Worm (Caenorhabditis elegans) whole organism, L4/young adult: ENCODE measurements around the gene C06B3.1.

Source experiments
- W03F9.2 ChIP-seq: fragments of 150-350 bp; optimal IDR thresholded peaks from 2 replicates; lab custom pipeline; 2014; ENCODE audit warnings: missing biosample characterization, missing genetic modification characterization
- dao-5 ChIP-seq: sonication (generic microtip); optimal IDR thresholded peaks from 2 replicates; lab custom pipeline; 2016; ENCODE audit warnings: missing genotype, missing genetic modification characterization, moderate library complexity, missing compliant biosample characterization
- him-1 ChIP-seq: sonication (generic microtip); optimal IDR thresholded peaks from 2 replicates; lab custom pipeline; 2016; ENCODE audit warnings: missing genotype, missing genetic modification reagents, missing genetic modification characterization, missing compliant biosample characterization

The C06B3.1 gene

DNA sequence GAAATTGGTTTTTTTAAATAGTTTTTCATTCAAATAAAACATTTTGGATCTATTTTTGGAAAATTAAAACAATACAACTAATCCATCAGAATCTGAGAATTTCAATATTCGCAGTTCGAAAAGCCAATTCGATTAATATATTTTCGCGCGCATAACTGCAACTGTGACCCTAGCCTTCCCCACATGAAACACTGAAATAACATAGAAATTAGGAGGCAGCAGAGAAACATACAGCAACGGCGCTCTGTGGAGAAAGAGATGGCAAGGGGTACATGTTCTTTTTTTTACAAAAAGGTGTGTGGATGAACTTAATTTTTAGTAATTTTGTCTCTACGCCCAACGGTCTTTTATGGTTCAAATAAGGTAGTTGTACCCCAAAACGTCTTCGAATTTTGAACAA lies 22.4 kb upstream of the C06B3.1 start:
- TF ChIP-seq W03F9.2 (tag; lab: Kevin White, UChicago) (no peak), dao-5 (no peak), him-1 (tag; lab: Kevin White, UChicago) (no peak)

DNA sequence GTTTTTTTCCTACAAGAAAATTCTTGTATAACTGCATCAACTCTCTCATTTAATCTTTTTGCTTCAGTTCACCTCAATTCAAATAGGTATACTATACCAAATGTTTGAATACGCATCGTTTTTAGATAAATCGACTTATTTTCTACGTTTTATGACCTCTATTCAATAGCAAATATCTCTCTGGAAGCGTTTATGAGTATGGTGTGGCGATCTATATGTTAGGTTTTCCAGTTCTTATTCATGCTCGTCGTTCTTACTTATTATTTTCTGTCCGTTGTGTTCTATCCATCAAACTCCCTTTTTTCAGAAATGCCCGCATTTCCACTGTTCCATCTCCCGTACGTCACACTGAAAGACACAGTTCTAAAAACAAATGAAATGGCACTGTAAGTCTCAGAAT lies 22.0 kb upstream of the C06B3.1 start, which contains the start of gene T22G5.3:
T22G5.3 (plus strand) TSS at position 301 of the 400 bp plus-strand sequence.
- TF ChIP-seq him-1 (tag; lab: Kevin White, UChicago) (no peak), W03F9.2 (tag; lab: Kevin White, UChicago) (no peak), dao-5 (no peak)

DNA sequence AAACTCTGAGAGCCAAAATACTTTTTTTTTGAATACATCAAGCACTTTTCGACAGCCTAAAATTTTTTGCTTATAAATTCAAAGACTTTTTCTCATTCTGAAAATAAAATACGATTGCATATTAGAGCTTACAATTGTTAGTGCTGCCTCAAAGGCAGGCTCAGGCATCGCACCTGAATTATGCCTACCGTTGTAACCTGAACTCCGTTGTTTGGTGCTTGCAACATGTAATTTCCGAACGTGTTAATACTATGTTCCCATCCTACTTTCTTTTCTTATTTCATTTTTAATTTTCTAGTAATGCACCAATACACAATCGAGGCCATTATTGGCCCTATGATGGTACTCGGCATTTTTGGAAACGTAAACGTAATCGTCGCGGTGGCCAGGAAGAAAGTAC lies 15.2 kb upstream of the C06B3.1 start, which contains the start of gene srsx-19:
srsx-19 (plus strand) TSS at position 301 of the 400 bp plus-strand sequence.
- TF ChIP-seq him-1 (tag; lab: Kevin White, UChicago) (no peak), dao-5 (no peak), W03F9.2 (tag; lab: Kevin White, UChicago) (no peak)

DNA sequence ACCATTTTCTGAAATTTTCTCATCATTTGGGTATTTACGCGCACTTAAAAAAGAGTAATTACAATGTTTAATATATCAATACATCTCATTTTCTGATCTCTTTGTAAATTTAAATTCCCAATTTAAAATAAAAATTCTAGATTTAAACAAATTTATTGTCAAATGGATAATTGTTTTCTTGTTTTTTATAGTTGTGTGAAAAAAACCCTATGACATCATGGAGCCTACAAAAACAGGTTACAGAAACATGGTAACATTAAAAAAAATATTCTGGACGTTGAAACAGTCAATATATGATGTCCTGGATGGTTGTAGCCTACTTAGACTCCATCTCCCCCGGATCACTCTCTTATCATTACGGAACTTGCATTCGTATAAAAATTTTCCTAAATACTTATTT lies 13.1 kb upstream of the C06B3.1 start, which contains the start of gene spp-12:
spp-12 (plus strand) TSS at position 301 of the 400 bp plus-strand sequence.
- TF ChIP-seq him-1 (tag; lab: Kevin White, UChicago) (no peak), W03F9.2 (tag; lab: Kevin White, UChicago) (no peak)

DNA sequence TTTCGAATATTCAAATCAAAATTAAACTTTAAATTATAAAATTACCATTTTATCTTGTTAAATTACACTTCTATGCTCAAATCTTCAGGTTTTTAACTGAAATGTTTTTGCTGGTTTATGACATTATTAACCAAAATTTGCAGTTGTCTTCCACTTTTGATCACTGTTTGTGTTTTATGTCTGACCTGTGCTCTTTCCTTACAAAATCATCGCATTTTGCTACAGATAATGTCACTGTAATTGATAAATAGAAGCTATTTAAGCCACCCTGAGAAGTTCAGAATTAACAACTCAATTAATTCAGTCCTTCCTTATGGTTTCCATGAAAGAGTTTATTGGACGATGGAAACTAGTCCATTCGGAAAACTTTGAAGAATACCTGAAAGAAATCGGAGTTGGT lies 12.1 kb upstream of the C06B3.1 start, which contains the start of gene lbp-8:
lbp-8 (plus strand) TSS at position 301 of the 400 bp plus-strand sequence.
- TF ChIP-seq W03F9.2 (tag; lab: Kevin White, UChicago) (no peak), dao-5 (no peak), him-1 (tag; lab: Kevin White, UChicago) (no peak)

DNA sequence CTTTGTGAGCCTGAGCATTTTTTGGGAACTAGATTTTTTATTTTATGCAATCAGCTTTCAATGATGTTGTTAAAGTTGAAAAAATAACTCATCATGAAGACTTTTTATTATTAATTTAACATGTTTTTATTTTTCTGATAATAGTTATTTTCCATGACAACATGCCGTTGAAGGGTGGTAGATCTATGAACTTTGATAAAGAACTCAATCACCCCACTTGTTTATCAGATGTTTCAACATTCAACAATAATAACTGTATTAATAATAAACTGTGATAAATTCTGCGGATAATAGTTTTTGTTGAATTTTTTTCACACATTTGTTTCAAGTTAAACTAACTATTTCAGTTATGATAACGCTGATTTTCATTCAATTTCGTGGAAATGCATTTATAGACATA lies 11.1 kb upstream of the C06B3.1 start:
- TF ChIP-seq dao-5 (no peak), W03F9.2 (tag; lab: Kevin White, UChicago) (peak; percentile 12), him-1 (tag; lab: Kevin White, UChicago) (no peak)

DNA sequence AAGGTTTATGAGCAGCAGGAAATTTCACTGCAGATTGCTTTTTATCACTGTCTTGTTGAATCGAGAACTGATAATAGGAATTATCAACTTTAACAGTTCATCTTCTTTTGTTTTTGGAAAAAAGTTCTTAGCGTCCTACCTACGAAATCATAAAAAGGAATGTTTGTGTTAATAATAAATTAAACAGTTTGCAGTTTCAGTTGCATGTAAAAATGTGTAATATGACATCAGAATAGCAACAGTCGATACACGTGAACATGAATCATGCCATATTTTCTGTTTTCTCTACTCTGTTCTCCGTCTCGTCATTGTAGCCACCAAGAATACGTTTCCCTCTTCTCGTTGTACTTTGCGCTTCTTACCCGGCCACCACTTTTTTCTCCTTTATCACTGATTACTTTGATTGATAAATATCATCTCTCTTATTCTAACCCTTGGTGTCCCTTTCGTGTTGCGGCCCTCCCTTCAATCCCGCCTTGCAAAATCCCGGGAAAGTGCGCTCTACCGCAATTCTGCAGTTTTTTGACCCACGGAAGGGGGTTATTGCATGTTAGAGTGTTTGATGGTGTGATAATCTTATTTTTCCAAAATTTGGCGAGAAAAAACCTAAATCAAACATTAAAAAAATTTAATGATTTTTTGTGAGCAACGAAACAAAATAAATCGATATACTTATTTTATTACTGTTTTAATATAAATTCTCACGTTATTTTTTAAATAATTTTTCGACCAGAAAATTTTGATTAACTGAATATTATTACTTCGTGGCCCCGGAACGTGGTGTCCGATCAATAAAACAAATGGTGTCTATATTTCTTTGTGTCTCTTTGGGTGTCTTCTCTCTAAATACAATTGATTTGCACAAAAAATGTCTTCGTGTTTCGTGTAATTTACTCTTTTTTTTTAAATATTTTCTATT lies 9.9 kb upstream of the C06B3.1 start, which contains the start of gene sptl-3:
sptl-3 (plus strand) TSS at position 869 of the 919 bp plus-strand sequence.
- no peak for TF ChIP-seq W03F9.2 (tag; lab: Kevin White, UChicago)
- TF ChIP-seq him-1 (tag; lab: Kevin White, UChicago) = no peak
- no peak for TF ChIP-seq dao-5

DNA sequence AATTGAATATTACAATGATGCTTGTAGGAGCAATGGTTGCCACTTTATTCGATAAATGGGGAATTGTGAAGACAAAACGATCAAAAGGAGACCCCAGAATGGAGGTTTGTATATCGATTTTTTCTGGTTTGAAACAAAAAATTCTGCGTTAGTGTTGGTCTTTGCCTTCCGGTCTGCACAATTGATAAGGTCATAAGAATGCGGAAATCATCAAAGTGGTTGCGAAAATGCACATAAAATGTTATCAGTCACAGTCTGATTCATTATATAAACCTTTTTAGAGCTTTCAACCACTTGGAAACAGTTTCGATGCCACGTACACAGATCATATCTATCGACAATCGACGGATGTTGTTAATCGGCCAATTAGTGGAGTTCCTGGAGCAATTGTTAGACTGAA lies 9.0 kb upstream of the C06B3.1 start:
- no peak for TF ChIP-seq W03F9.2 (tag; lab: Kevin White, UChicago)
- TF ChIP-seq dao-5 = no peak
- no peak for TF ChIP-seq him-1 (tag; lab: Kevin White, UChicago)

DNA sequence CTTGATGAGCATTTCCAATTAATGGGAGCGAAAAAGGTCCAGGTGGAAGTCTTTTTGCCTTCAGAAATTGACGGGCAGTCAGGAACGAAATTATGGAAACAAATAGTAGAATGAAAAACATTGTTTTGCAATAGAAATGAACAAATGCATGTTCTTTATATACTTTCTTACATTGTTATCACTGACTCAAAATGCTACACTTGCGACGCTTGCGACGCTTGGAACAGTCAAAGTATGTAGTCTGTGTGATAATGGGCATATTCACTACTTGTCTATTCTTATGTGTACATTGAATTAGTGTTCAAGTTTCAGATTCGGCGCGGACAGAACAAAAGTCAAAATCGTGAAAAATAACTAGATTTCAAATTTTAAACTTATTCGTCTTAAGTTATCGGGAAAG lies 4.2 kb upstream of the C06B3.1 start, which contains the start of gene cyp-35C1:
cyp-35C1 (minus strand) TSS at position 132 of the 400 bp plus-strand sequence.
- no peak for TF ChIP-seq W03F9.2 (tag; lab: Kevin White, UChicago)
- TF ChIP-seq him-1 (tag; lab: Kevin White, UChicago) = no peak
- TF ChIP-seq dao-5 = no peak

DNA sequence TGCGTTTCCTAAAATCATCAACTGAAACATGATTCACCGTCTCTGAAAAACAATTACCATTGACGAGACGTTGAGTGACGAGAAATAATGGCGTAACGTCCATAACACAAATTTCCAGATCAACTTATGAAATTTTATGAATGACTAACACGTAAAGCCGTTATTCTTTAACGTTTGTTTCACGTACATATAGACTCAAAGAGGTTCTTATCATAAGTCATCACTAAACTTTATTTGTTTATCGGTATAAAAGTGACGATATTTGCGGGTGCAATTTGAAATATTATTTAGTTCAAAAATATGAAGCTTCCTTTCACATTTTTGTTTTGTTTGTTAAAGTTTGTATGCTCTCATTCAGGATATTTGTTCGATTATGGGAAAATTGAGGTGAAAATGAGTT lies 3.4 kb upstream of the C06B3.1 start, which contains the start of gene oac-3:
oac-3 (plus strand) TSS at position 301 of the 400 bp plus-strand sequence.
- TF ChIP-seq him-1 (tag; lab: Kevin White, UChicago) = no peak
- no peak for TF ChIP-seq dao-5
- TF ChIP-seq W03F9.2 (tag; lab: Kevin White, UChicago) = no peak

DNA sequence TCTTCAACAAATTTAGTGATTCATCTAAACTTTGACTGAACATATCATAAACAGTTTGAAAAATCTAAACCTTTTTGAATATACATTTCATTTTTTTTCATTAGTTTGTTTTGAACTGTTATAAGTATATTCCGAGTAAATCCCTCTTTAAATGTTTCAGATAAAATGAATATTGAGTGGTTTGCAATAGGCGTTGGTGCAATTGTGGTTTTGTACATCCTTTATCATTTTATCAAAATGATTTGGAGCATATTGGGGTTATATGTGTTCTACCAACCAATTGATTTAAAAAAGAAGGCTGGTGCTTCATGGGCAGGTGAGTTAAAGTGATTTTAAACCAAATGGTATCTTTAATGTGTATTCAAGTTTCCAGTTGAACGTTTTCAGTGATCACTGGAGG lies 1.9 kb downstream of the C06B3.1 start, which contains the start of gene stdh-3:
stdh-3 (plus strand) TSS at position 166 of the 400 bp plus-strand sequence.
- no peak for TF ChIP-seq dao-5
- no peak for TF ChIP-seq him-1 (tag; lab: Kevin White, UChicago)
- TF ChIP-seq W03F9.2 (tag; lab: Kevin White, UChicago) = no peak

DNA sequence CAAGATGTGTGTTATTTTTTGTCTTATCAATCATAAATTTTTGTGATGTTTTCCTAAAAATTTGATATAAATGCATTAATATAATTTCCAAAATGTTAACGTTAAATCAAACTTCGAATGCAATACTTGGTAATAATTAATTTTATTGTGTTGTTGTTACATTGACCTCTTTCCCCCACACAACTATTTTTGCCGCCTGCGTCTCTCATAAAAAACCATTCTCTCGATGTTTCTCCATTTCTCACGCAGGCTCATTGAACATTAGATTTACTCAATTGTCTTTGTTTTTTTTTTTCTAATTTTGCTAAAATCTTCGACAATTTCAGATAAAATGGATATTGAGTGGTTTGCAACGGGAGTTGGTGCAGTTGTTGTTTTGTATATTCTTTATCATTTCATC lies 3.6 kb downstream of the C06B3.1 start, which contains the start of gene stdh-1:
stdh-1 (plus strand) TSS at position 327 of the 400 bp plus-strand sequence.
- TF ChIP-seq dao-5 (no peak), him-1 (tag; lab: Kevin White, UChicago) (no peak), W03F9.2 (tag; lab: Kevin White, UChicago) (no peak)

DNA sequence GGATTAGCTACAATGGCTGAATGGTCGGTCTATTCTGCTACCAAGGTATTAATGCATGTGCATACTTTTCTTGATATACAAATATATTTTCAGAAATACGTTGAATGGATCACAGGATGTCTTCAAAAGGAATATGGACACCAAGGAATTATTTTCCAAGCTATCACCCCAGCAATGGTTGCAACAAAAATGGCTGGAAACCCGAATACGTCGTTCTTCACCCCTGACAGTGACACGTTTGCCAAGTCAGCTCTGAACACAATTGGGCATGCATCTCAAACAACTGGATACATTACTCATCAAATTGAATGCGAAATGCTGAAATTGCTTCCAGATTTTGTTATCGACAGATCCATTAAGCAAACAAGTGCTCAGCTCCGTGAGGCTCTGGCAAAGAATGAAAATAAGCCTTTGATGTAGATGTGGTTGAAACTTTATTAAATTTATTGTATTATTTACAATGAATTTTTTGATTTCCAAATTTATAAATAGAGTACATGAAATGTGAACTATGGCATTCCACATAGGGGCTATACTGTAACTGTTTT lies 5.0 kb downstream of the C06B3.1 start:
- TF ChIP-seq W03F9.2 (tag; lab: Kevin White, UChicago) (no peak), him-1 (tag; lab: Kevin White, UChicago) (no peak), dao-5 (no peak)
